Worm (Caenorhabditis elegans) whole organism, young adult: ENCODE results near the gene ZK355.3.

Experiments used
- B0336.3 ChIP-seq: fragments of 200-800 bp; sonication (Bioruptor generic); IDR thresholded peaks from 2 replicates; pipeline ENCODE4 v1.3.6; 2022; ENCODE audit warnings: missing genetic modification characterization, missing compliant biosample characterization
- F22D6.2 ChIP-seq: sonication (generic microtip); optimal IDR thresholded peaks from 2 replicates; lab custom pipeline; 2016; ENCODE audit warnings: mild to moderate bottlenecking, missing genetic modification characterization, missing compliant biosample characterization
- F23B12.7 ChIP-seq: sonication (generic microtip); optimal IDR thresholded peaks from 2 replicates; lab custom pipeline; 2017; ENCODE audit warnings: missing genetic modification characterization, mild to moderate bottlenecking, missing compliant biosample characterization, antibody characterized with exemption, moderate library complexity; ENCODE audit not compliant: insufficient read depth
- F49E8.2 ChIP-seq: sonication (generic microtip); optimal IDR thresholded peaks from 3 replicates; lab custom pipeline; 2017; ENCODE audit warnings: missing genetic modification characterization, mild to moderate bottlenecking, missing compliant biosample characterization, antibody characterized with exemption, moderate library complexity; ENCODE audit not compliant: insufficient read depth
- F57A8.1 ChIP-seq: fragments of 200-800 bp; sonication (Bioruptor generic); optimal IDR thresholded peaks from 2 replicates; lab custom pipeline; 2018; ENCODE audit warnings: mild to moderate bottlenecking, missing genetic modification characterization, moderate library complexity, missing compliant biosample characterization
- F57C9.4 ChIP-seq: sonication (generic microtip); optimal IDR thresholded peaks from 2 replicates; lab custom pipeline; 2017; ENCODE audit warnings: mild to moderate bottlenecking, missing genetic modification characterization, missing compliant biosample characterization
- Y53G8AR.9 ChIP-seq: fragments of 200-800 bp; sonication (Bioruptor generic); conservative IDR thresholded peaks from 2 replicates; pipeline ENCODE4 v1.3.6; 2022; ENCODE audit warnings: missing genetic modification reagents, missing genetic modification characterization, missing compliant biosample characterization
- Y67H2A.10 ChIP-seq: fragments of 200-800 bp; sonication (Bioruptor generic); conservative IDR thresholded peaks from 2 replicates; pipeline ENCODE4 v1.3.6; 2022; ENCODE audit warnings: missing genetic modification reagents, missing genetic modification characterization, missing compliant biosample characterization
- Y79H2A.3 ChIP-seq: fragments of 200-800 bp; sonication (Bioruptor generic); conservative IDR thresholded peaks from 2 replicates; pipeline ENCODE4 v1.3.6; 2022; ENCODE audit warnings: missing genetic modification reagents, missing genetic modification characterization, missing compliant biosample characterization
- aptf-2 ChIP-seq: fragments of 200-800 bp; sonication (Bioruptor generic); conservative IDR thresholded peaks from 2 replicates; pipeline ENCODE4 v1.3.6; 2022; ENCODE audit warnings: missing genetic modification reagents, missing genetic modification characterization, missing compliant biosample characterization
- aptf-3 ChIP-seq: fragments of 200-800 bp; sonication (Bioruptor generic); IDR thresholded peaks from 2 replicates; pipeline ENCODE4 v1.3.6; 2022; ENCODE audit warnings: missing genetic modification characterization, missing compliant biosample characterization
- atf-7 ChIP-seq: sonication (generic microtip); optimal IDR thresholded peaks from 2 replicates; lab custom pipeline; 2017; ENCODE audit warnings: mild to moderate bottlenecking, missing genetic modification characterization, missing compliant biosample characterization
- attf-3 ChIP-seq: fragments of 200-800 bp; sonication (Bioruptor generic); conservative IDR thresholded peaks from 2 replicates; pipeline ENCODE4 v1.3.6; 2022; ENCODE audit warnings: missing genetic modification reagents, missing genetic modification characterization, missing compliant biosample characterization
- attf-5 ChIP-seq: fragments of 200-800 bp; sonication (Bioruptor generic); optimal IDR thresholded peaks from 2 replicates; lab custom pipeline; 2018; ENCODE audit warnings: mild to moderate bottlenecking, missing genetic modification characterization, missing compliant biosample characterization
- bed-1 ChIP-seq: fragments of 200-800 bp; sonication (Bioruptor generic); IDR thresholded peaks from 2 replicates; pipeline ENCODE4 v1.3.6; 2022; ENCODE audit warnings: missing genetic modification reagents, missing genetic modification characterization, missing compliant biosample characterization
- bed-2 ChIP-seq: fragments of 200-800 bp; sonication (Bioruptor generic); IDR thresholded peaks from 2 replicates; pipeline ENCODE4 v1.3.6; 2022; ENCODE audit warnings: missing genetic modification reagents, missing genetic modification characterization, missing compliant biosample characterization
- cebp-2 ChIP-seq: fragments of 200-800 bp; sonication (Bioruptor generic); IDR thresholded peaks from 2 replicates; pipeline ENCODE4 v1.3.6; 2022; ENCODE audit warnings: missing genetic modification characterization, missing compliant biosample characterization
- ceh-91 ChIP-seq: fragments of 200-800 bp; sonication (Bioruptor generic); IDR thresholded peaks from 2 replicates; pipeline ENCODE4 v1.3.6; 2022; ENCODE audit warnings: missing genetic modification reagents, missing genetic modification characterization, missing compliant biosample characterization
- dox-1 ChIP-seq: fragments of 200-800 bp; sonication (Bioruptor generic); IDR thresholded peaks from 2 replicates; pipeline ENCODE4 v1.3.6; 2022; ENCODE audit warnings: missing genetic modification reagents, missing genetic modification characterization, missing compliant biosample characterization
- egl-18 ChIP-seq: fragments of 200-800 bp; sonication (Bioruptor generic); IDR thresholded peaks from 2 replicates; pipeline ENCODE4 v1.3.6; 2022; ENCODE audit warnings: missing genetic modification reagents, missing genetic modification characterization, missing compliant biosample characterization
- egrh-3 ChIP-seq: fragments of 200-800 bp; sonication (Bioruptor generic); IDR thresholded peaks from 2 replicates; pipeline ENCODE4 v1.3.6; 2022; ENCODE audit warnings: missing genetic modification reagents, missing genetic modification characterization, missing compliant biosample characterization
- ekl-4 ChIP-seq: fragments of 200-800 bp; sonication (Bioruptor generic); IDR thresholded peaks from 2 replicates; pipeline ENCODE4 v1.3.6; 2022; ENCODE audit warnings: missing genetic modification reagents, missing genetic modification characterization, missing compliant biosample characterization
- fkh-3 ChIP-seq: sonication (generic microtip); optimal IDR thresholded peaks from 2 replicates; lab custom pipeline; 2016; ENCODE audit warnings: mild to moderate bottlenecking, missing genetic modification characterization, missing compliant biosample characterization
- hlh-26 ChIP-seq: fragments of 200-800 bp; sonication (Bioruptor generic); conservative IDR thresholded peaks from 2 replicates; pipeline ENCODE4 v1.3.6; 2022; ENCODE audit warnings: missing genetic modification reagents, missing genetic modification characterization, missing compliant biosample characterization
- hmg-1.2 ChIP-seq: fragments of 200-800 bp; sonication (Bioruptor generic); IDR thresholded peaks from 2 replicates; pipeline ENCODE4 v1.3.6; 2022; ENCODE audit warnings: missing genetic modification reagents, missing genetic modification characterization, missing compliant biosample characterization
- hmg-20 ChIP-seq: fragments of 200-800 bp; sonication (Bioruptor generic); IDR thresholded peaks from 2 replicates; pipeline ENCODE4 v1.3.6; 2022; ENCODE audit warnings: missing genetic modification reagents, missing genetic modification characterization, missing compliant biosample characterization
- hsf-1 ChIP-seq: fragments of 200-800 bp; sonication (Bioruptor generic); IDR thresholded peaks from 2 replicates; pipeline ENCODE4 v1.3.6; 2022; ENCODE audit warnings: missing genetic modification reagents, missing genetic modification characterization, missing compliant biosample characterization
- lir-1 ChIP-seq: fragments of 200-800 bp; sonication (Bioruptor generic); conservative IDR thresholded peaks from 2 replicates; pipeline ENCODE4 v1.3.6; 2022; ENCODE audit warnings: missing genetic modification reagents, missing genetic modification characterization, missing compliant biosample characterization
- madf-10 ChIP-seq: sonication (generic microtip); optimal IDR thresholded peaks from 2 replicates; lab custom pipeline; 2016; ENCODE audit warnings: mild to moderate bottlenecking, missing genetic modification characterization, missing compliant biosample characterization
- mcd-1 ChIP-seq: fragments of 200-800 bp; sonication (Bioruptor generic); IDR thresholded peaks from 2 replicates; pipeline ENCODE4 v1.3.6; 2022; ENCODE audit warnings: missing genetic modification reagents, missing genetic modification characterization, missing compliant biosample characterization
- mel-28 ChIP-seq: sonication (generic microtip); optimal IDR thresholded peaks from 2 replicates; lab custom pipeline; 2016; ENCODE audit warnings: borderline replicate concordance, mild to moderate bottlenecking, missing genetic modification characterization, missing compliant biosample characterization
- mxl-1 ChIP-seq: sonication (generic microtip); optimal IDR thresholded peaks from 2 replicates; lab custom pipeline; 2016; ENCODE audit warnings: missing genetic modification characterization, missing compliant biosample characterization
- nhr-120 ChIP-seq: fragments of 200-800 bp; sonication (Bioruptor generic); IDR thresholded peaks from 2 replicates; pipeline ENCODE4 v1.3.6; 2022; ENCODE audit warnings: missing genetic modification characterization, missing compliant biosample characterization
- nhr-80 ChIP-seq: sonication (generic microtip); optimal IDR thresholded peaks from 2 replicates; lab custom pipeline; 2016; ENCODE audit warnings: missing genetic modification characterization, missing compliant biosample characterization
- rcor-1 ChIP-seq: fragments of 200-800 bp; sonication (Bioruptor generic); IDR thresholded peaks from 2 replicates; pipeline ENCODE4 v1.3.6; 2022; ENCODE audit warnings: missing genetic modification reagents, missing genetic modification characterization, missing compliant biosample characterization
- snpc-3.4 ChIP-seq: sonication (generic microtip); optimal IDR thresholded peaks from 2 replicates; lab custom pipeline; 2017; ENCODE audit warnings: missing genetic modification characterization, mild to moderate bottlenecking, missing compliant biosample characterization, antibody characterized with exemption, moderate library complexity, missing genotype, missing genetic modification reagents
- snpc-4 ChIP-seq, 5 experiments: fragments of 150-350 bp in 1 of 5; sonication (generic microtip) in 4 of 5; optimal IDR thresholded peaks; 2 replicates each; lab custom pipeline; 2014 to 2018; ENCODE audit warnings: missing genetic modification characterization in 5 of 5, missing biosample characterization in 3 of 5, antibody characterized with exemption in 2 of 5, mild to moderate bottlenecking in 2 of 5, missing compliant biosample characterization in 2 of 5, missing genotype in 2 of 5, moderate library complexity in 2 of 5, missing genetic modification reagents in 1 of 5
- somi-1 ChIP-seq: fragments of 200-800 bp; sonication (Bioruptor generic); optimal IDR thresholded peaks from 2 replicates; lab custom pipeline; 2018; ENCODE audit warnings: mild to moderate bottlenecking, missing genetic modification characterization, missing compliant biosample characterization
- tbp1 ChIP-seq: fragments of 200-800 bp; sonication (Bioruptor generic); optimal IDR thresholded peaks from 2 replicates; lab custom pipeline; 2018; ENCODE audit warnings: mild to moderate bottlenecking, missing genetic modification characterization, missing compliant biosample characterization
- tlf-1 ChIP-seq: fragments of 200-800 bp; sonication (Bioruptor generic); optimal IDR thresholded peaks from 2 replicates; lab custom pipeline; 2018; ENCODE audit warnings: mild to moderate bottlenecking, missing genetic modification characterization, missing compliant biosample characterization
- xnd-1 ChIP-seq: sonication (generic microtip); optimal IDR thresholded peaks from 2 replicates; lab custom pipeline; 2016; ENCODE audit warnings: missing genotype, missing genetic modification reagents, missing genetic modification characterization, missing compliant biosample characterization
- zim-3 ChIP-seq: sonication (generic microtip); optimal IDR thresholded peaks from 2 replicates; lab custom pipeline; 2017; ENCODE audit warnings: mild to moderate bottlenecking, missing genetic modification characterization, moderate library complexity, missing compliant biosample characterization
- ztf-18 ChIP-seq: sonication (generic microtip); optimal IDR thresholded peaks from 2 replicates; lab custom pipeline; 2016; ENCODE audit warnings: missing genotype, mild to moderate bottlenecking, missing genetic modification characterization, missing compliant biosample characterization
- ztf-22 ChIP-seq: fragments of 200-800 bp; sonication (Bioruptor generic); optimal IDR thresholded peaks from 2 replicates; lab custom pipeline; 2018; ENCODE audit warnings: mild to moderate bottlenecking, missing genetic modification characterization, moderate library complexity, missing compliant biosample characterization
- ztf-26 ChIP-seq: sonication (generic microtip); optimal IDR thresholded peaks from 2 replicates; lab custom pipeline; 2017; ENCODE audit warnings: missing genetic modification characterization, missing compliant biosample characterization
- ztf-3 ChIP-seq: fragments of 200-800 bp; sonication (Bioruptor generic); optimal IDR thresholded peaks from 2 replicates; lab custom pipeline; 2018; ENCODE audit warnings: mild to moderate bottlenecking, missing genetic modification characterization, missing compliant biosample characterization
- ztf-6 ChIP-seq: fragments of 200-800 bp; sonication (Bioruptor generic); IDR thresholded peaks from 2 replicates; pipeline ENCODE4 v1.3.6; 2022; ENCODE audit warnings: missing genetic modification reagents, missing genetic modification characterization, missing compliant biosample characterization

Gene ZK355.3

ce11 chrII:2919074-2919857, 8.2 kb downstream of the ZK355.3 start, which contains the start of the genes ncap-1 and Y110A2AR.1 (continued):
- TF ChIP-seq mxl-1 (no peak), F57C9.4 (tag; lab: Kevin White, UChicago) (no peak), hsf-1 (no peak), ztf-6 (GFP tag; lab: Robert Waterston, UW) (no peak), atf-7 (tag; lab: Kevin White, UChicago) (no peak), attf-3 (GFP tag; lab: Robert Waterston, UW) (no peak), aptf-2 (GFP tag; lab: Robert Waterston, UW) (no peak), xnd-1 (tag; lab: Kevin White, UChicago) (peak; percentile 98), mel-28 (tag; lab: Kevin White, UChicago) (no peak), ekl-4 (no peak; the same call in 1 of the 2 replicates), hlh-26 (GFP tag; lab: Robert Waterston, UW) (no peak), nhr-120 (GFP tag; lab: Robert Waterston, UW) (no peak), bed-2 (no peak), aptf-3 (GFP tag; lab: Robert Waterston, UW) (no peak), lir-1 (no peak), B0336.3 (GFP tag; lab: Robert Waterston, UW) (peak; percentile 57; the same call in 1 of the 2 replicates), dox-1 (no peak), cebp-2 (GFP tag; lab: Robert Waterston, UW) (no peak), tlf-1 (GFP tag; lab: Kevin White, UChicago) (no peak), egl-18 (GFP tag; lab: Robert Waterston, UW) (no peak), mcd-1 (GFP tag; lab: Robert Waterston, UW) (no peak), bed-1 (no peak), snpc-4 (GFP tag; optimal IDR thresholded peaks at IDR 0.05; lab: Kevin White, UChicago) (no peak), snpc-4 (tag; optimal IDR thresholded peaks at IDR 0.05; lab: Kevin White, UChicago) (no peak), Y79H2A.3 (GFP tag; lab: Robert Waterston, UW) (no peak), somi-1 (no peak), ceh-91 (GFP tag; lab: Robert Waterston, UW) (peak; percentile 87), hmg-20 (GFP tag; lab: Robert Waterston, UW) (no peak), egrh-3 (GFP tag; lab: Robert Waterston, UW) (no peak), ztf-26 (tag; lab: Kevin White, UChicago) (no peak), fkh-3 (tag; lab: Kevin White, UChicago) (no peak), tbp1 (GFP tag; lab: Kevin White, UChicago) (peak; percentile 28), F22D6.2 (no peak), Y53G8AR.9 (GFP tag; lab: Robert Waterston, UW) (no peak), madf-10 (tag; lab: Kevin White, UChicago) (no peak), hmg-1.2 (peak; percentile 25; the same call in 1 of the 2 replicates), nhr-80 (tag; lab: Kevin White, UChicago) (no peak), Y67H2A.10 (GFP tag; lab: Robert Waterston, UW) (no peak), F57A8.1 (GFP tag; lab: Kevin White, UChicago) (no peak), attf-5 (GFP tag; lab: Kevin White, UChicago) (no peak), F49E8.2 (tag; lab: Kevin White, UChicago) (no peak), ztf-22 (no peak), zim-3 (tag; lab: Kevin White, UChicago) (no peak), ztf-3 (GFP tag; lab: Kevin White, UChicago) (no peak), ztf-18 (no peak), F23B12.7 (tag; lab: Kevin White, UChicago) (no peak), snpc-3.4 (tag; lab: Kevin White, UChicago) (no peak), rcor-1 (GFP tag; lab: Robert Waterston, UW) (0 out of 2 replicates have a peak, but pooled peaks have one; percentile 29)
